Worm (Caenorhabditis elegans) whole organism, early embryonic: ENCODE results near the gene R08D7.4.

Source experiments
- B0310.2 ChIP-seq: sonication (generic microtip); optimal IDR thresholded peaks from 2 replicates; lab custom pipeline; 2016; ENCODE audit warnings: mild to moderate bottlenecking, missing genetic modification characterization, missing compliant biosample characterization
- F13C5.2 ChIP-seq: sonication (generic microtip); optimal IDR thresholded peaks from 2 replicates; lab custom pipeline; 2017; ENCODE audit warnings: mild to moderate bottlenecking, missing genetic modification characterization, inconsistent platforms, missing compliant biosample characterization
- aly-1 ChIP-seq: sonication (generic microtip); optimal IDR thresholded peaks from 2 replicates; lab custom pipeline; 2016; ENCODE audit warnings: missing genetic modification characterization, missing compliant biosample characterization
- ama-1 ChIP-seq: fragments of 150-350 bp; optimal IDR thresholded peaks from 2 replicates; lab custom pipeline; 2014
- ceh-13 ChIP-seq: fragments of 200-800 bp; sonication (Bioruptor generic); optimal IDR thresholded peaks from 2 replicates; lab custom pipeline; 2018; ENCODE audit warnings: mild to moderate bottlenecking, missing genetic modification characterization, missing compliant biosample characterization
- ceh-36 ChIP-seq: sonication (generic microtip); optimal IDR thresholded peaks from 2 replicates; lab custom pipeline; 2016; ENCODE audit warnings: missing genetic modification characterization, inconsistent platforms, missing compliant biosample characterization
- ets-7 ChIP-seq: sonication (generic microtip); optimal IDR thresholded peaks from 2 replicates; lab custom pipeline; 2016; ENCODE audit warnings: missing genotype, missing genetic modification characterization, missing compliant biosample characterization
- flt-1 ChIP-seq: fragments of 200-800 bp; sonication (Bioruptor generic); IDR thresholded peaks from 2 replicates; pipeline ENCODE4 v1.3.6; 2022; ENCODE audit warnings: missing genetic modification characterization, missing compliant biosample characterization
- hmbx-1 ChIP-seq: sonication (generic microtip); optimal IDR thresholded peaks from 2 replicates; lab custom pipeline; 2016; ENCODE audit warnings: mild to moderate bottlenecking, missing genetic modification characterization, missing compliant biosample characterization
- hmg-4 ChIP-seq: fragments of 200-800 bp; sonication (Bioruptor generic); optimal IDR thresholded peaks from 2 replicates; lab custom pipeline; 2018; ENCODE audit warnings: mild to moderate bottlenecking, missing genetic modification characterization, missing compliant biosample characterization
- hnd-1 ChIP-seq: sonication (generic microtip); optimal IDR thresholded peaks from 2 replicates; lab custom pipeline; 2016; ENCODE audit warnings: missing genetic modification characterization, missing compliant biosample characterization
- pes-1 ChIP-seq: fragments of 200-800 bp; sonication (Bioruptor generic); IDR thresholded peaks from 2 replicates; pipeline ENCODE4 v1.3.6; 2022; ENCODE audit warnings: missing genetic modification reagents, missing genetic modification characterization, missing compliant biosample characterization
- scrt-1 ChIP-seq: fragments of 200-800 bp; sonication (Bioruptor generic); IDR thresholded peaks from 2 replicates; pipeline ENCODE4 v1.3.6; 2022; ENCODE audit warnings: missing genetic modification characterization, missing compliant biosample characterization
- sea-1 ChIP-seq: fragments of 200-800 bp; sonication (Bioruptor generic); conservative IDR thresholded peaks from 2 replicates; pipeline ENCODE4 v1.3.6; 2022; ENCODE audit warnings: missing genetic modification characterization, missing compliant biosample characterization
- tbx-11 ChIP-seq: fragments of 200-800 bp; sonication (Bioruptor generic); IDR thresholded peaks from 2 replicates; pipeline ENCODE4 v1.3.6; 2022; ENCODE audit warnings: missing genetic modification characterization, missing compliant biosample characterization
- tbx-37 ChIP-seq: fragments of 200-800 bp; sonication (Bioruptor generic); conservative IDR thresholded peaks from 2 replicates; pipeline ENCODE4 v1.3.6; 2022; ENCODE audit warnings: missing genetic modification reagents, missing genetic modification characterization, missing compliant biosample characterization
- tra-4 ChIP-seq: sonication (generic microtip); optimal IDR thresholded peaks from 2 replicates; lab custom pipeline; 2017; ENCODE audit warnings: missing genetic modification characterization, missing compliant biosample characterization

The R08D7.4 gene

ce11 chrIII:8961993-8962392, 9.7 kb upstream of the R08D7.4 start, which contains the start of gene grl-25:
Gene grl-25, plus strand, starts transcription at chrIII:8962293.
- TF ChIP-seq ama-1 (no peak), hmbx-1 (tag; lab: Kevin White, UChicago) (no peak)

ce11 chrIII:8962475-8962874, 9.2 kb upstream of the R08D7.4 start:
- TF ChIP-seq hmg-4 (GFP tag; lab: Kevin White, UChicago): no peak
- TF ChIP-seq hmbx-1 (tag; lab: Kevin White, UChicago): no peak
- TF ChIP-seq flt-1 (GFP tag; lab: Robert Waterston, UW): no peak
- no peak for TF ChIP-seq F13C5.2 (tag; lab: Kevin White, UChicago)
- TF ChIP-seq tbx-11 (GFP tag; lab: Robert Waterston, UW): no peak
- TF ChIP-seq ama-1: no peak
- no peak for TF ChIP-seq pes-1
- no peak for TF ChIP-seq ceh-13 (GFP tag; lab: Kevin White, UChicago)
- TF ChIP-seq scrt-1: no peak
- TF ChIP-seq ets-7: no peak
- TF ChIP-seq hnd-1: no peak

- TF ChIP-seq aly-1 (tag; lab: Kevin White, UChicago) (peak; percentile 16), hmbx-1 (tag; lab: Kevin White, UChicago) (no peak)
These were observed 6.9 kb upstream of the R08D7.4 start for ce11 chrIII:8964684-8965283.

ce11 chrIII:8967639-8968038, 4.1 kb upstream of the R08D7.4 start, which contains the start of the genes bud-13 and rpap-2:
Gene bud-13, minus strand, starts transcription at chrIII:8967727.
Gene rpap-2, plus strand, starts transcription at chrIII:8967967.
- TF ChIP-seq sea-1 (no peak), tbx-37 (GFP tag; lab: Robert Waterston, UW) (peak; percentile 53; the same call in 1 of the 2 replicates)

ce11 chrIII:8973163-8973562, 1.5 kb downstream of the R08D7.4 start:
- no peak for TF ChIP-seq hmbx-1 (tag; lab: Kevin White, UChicago)
- no peak for TF ChIP-seq ets-7
- no peak for TF ChIP-seq sea-1
- TF ChIP-seq tbx-37 (GFP tag; lab: Robert Waterston, UW): no peak
- TF ChIP-seq ceh-13 (GFP tag; lab: Kevin White, UChicago): no peak
- no peak for TF ChIP-seq hnd-1
- TF ChIP-seq scrt-1: no peak
- TF ChIP-seq F13C5.2 (tag; lab: Kevin White, UChicago): no peak
- TF ChIP-seq tbx-11 (GFP tag; lab: Robert Waterston, UW): no peak
- no peak for TF ChIP-seq tra-4
- TF ChIP-seq ceh-36 (tag; lab: Kevin White, UChicago): no peak
- no peak for TF ChIP-seq ama-1
- no peak for TF ChIP-seq B0310.2
- TF ChIP-seq aly-1 (tag; lab: Kevin White, UChicago): no peak
- no peak for TF ChIP-seq flt-1 (GFP tag; lab: Robert Waterston, UW)
- TF ChIP-seq hmg-4 (GFP tag; lab: Kevin White, UChicago): no peak

- TF ChIP-seq ets-7 (no peak), tra-4 (no peak), hnd-1 (no peak), ama-1 (no peak), aly-1 (tag; lab: Kevin White, UChicago) (no peak), scrt-1 (no peak), F13C5.2 (tag; lab: Kevin White, UChicago) (no peak), hmg-4 (GFP tag; lab: Kevin White, UChicago) (no peak), B0310.2 (no peak), tbx-11 (GFP tag; lab: Robert Waterston, UW) (no peak), pes-1 (no peak), hmbx-1 (tag; lab: Kevin White, UChicago) (no peak), sea-1 (no peak)
These were observed 2.1 kb downstream of the R08D7.4 start, which contains the start of gene R08D7.5 for ce11 chrIII:8973826-8974225. Gene R08D7.5, plus strand, starts transcription at chrIII:8974126.

ce11 chrIII:8974835-8975234, 3.1 kb downstream of the R08D7.4 start:
- TF ChIP-seq aly-1 (tag; lab: Kevin White, UChicago) (no peak), ceh-36 (tag; lab: Kevin White, UChicago) (no peak), hmg-4 (GFP tag; lab: Kevin White, UChicago) (no peak), tbx-37 (GFP tag; lab: Robert Waterston, UW) (no peak), ama-1 (no peak), ets-7 (no peak), scrt-1 (no peak), B0310.2 (no peak), pes-1 (no peak), sea-1 (no peak), hmbx-1 (tag; lab: Kevin White, UChicago) (no peak), tbx-11 (GFP tag; lab: Robert Waterston, UW) (no peak)

- no peak for TF ChIP-seq B0310.2
- TF ChIP-seq scrt-1: no peak
- no peak for TF ChIP-seq pes-1
- TF ChIP-seq F13C5.2 (tag; lab: Kevin White, UChicago): no peak
- TF ChIP-seq hmbx-1 (tag; lab: Kevin White, UChicago): no peak
- no peak for TF ChIP-seq sea-1
- TF ChIP-seq flt-1 (GFP tag; lab: Robert Waterston, UW): no peak
- TF ChIP-seq tbx-37 (GFP tag; lab: Robert Waterston, UW): no peak
- TF ChIP-seq aly-1 (tag; lab: Kevin White, UChicago): no peak
- TF ChIP-seq hmg-4 (GFP tag; lab: Kevin White, UChicago): no peak
These were observed 7.0 kb downstream of the R08D7.4 start for ce11 chrIII:8978512-8979352.
